Fruit fly (Drosophila melanogaster) whole organism, prepupa: ENCODE measurements around the gene Sulf1.
A peak's percentile ranks its signal among the peaks of the same experiment; 100 is the strongest.

Experiments used
- CG10631 ChIP-seq: fragments of 200-800 bp; sonication (Bioruptor generic); optimal IDR thresholded peaks from 2 replicates; lab custom pipeline; 2016; ENCODE audit warnings: missing biosample characterization, missing genetic modification characterization
- CG11762 ChIP-seq: fragments of 200-800 bp; sonication (Bioruptor generic); optimal IDR thresholded peaks from 3 replicates; lab custom pipeline; 2016; ENCODE audit warnings: missing biosample characterization, missing genetic modification characterization; ENCODE audit not compliant: insufficient read depth
- CG11902 ChIP-seq: fragments of 200-800 bp; sonication (Bioruptor generic); optimal IDR thresholded peaks from 3 replicates; lab custom pipeline; 2016; ENCODE audit warnings: missing biosample characterization, missing genetic modification characterization
- CG15336 ChIP-seq: fragments of 200-800 bp; sonication (Bioruptor generic); IDR thresholded peaks from 2 replicates; pipeline ENCODE4 v1.3.6; 2022; ENCODE audit warnings: missing biosample characterization, missing genetic modification characterization
- CG1621 ChIP-seq: fragments of 200-800 bp; sonication (Bioruptor generic); optimal IDR thresholded peaks from 3 replicates; lab custom pipeline; 2018; ENCODE audit warnings: missing biosample characterization, mild to moderate bottlenecking, missing genetic modification characterization
- CG3032 ChIP-seq: fragments of 200-800 bp; optimal IDR thresholded peaks from 2 replicates; lab custom pipeline; 2019; ENCODE audit warnings: missing biosample characterization, mild to moderate bottlenecking, missing genetic modification characterization, moderate library complexity
- CG4318 ChIP-seq: fragments of 200-800 bp; sonication (Bioruptor generic); optimal IDR thresholded peaks from 3 replicates; lab custom pipeline; 2017; ENCODE audit warnings: missing biosample characterization, mild to moderate bottlenecking, missing genetic modification characterization
- CG6792 ChIP-seq: fragments of 200-800 bp; sonication (Bioruptor generic); optimal IDR thresholded peaks from 3 replicates; lab custom pipeline; 2016; ENCODE audit warnings: missing biosample characterization, missing genetic modification characterization
- CG6808 ChIP-seq: fragments of 200-800 bp; sonication (Bioruptor generic); optimal IDR thresholded peaks from 3 replicates; lab custom pipeline; 2017; ENCODE audit warnings: missing biosample characterization, missing genetic modification characterization, mild to moderate bottlenecking, moderate library complexity, missing genetic modification reagents
- CG7368 ChIP-seq: fragments of 200-800 bp; sonication (Bioruptor generic); optimal IDR thresholded peaks from 3 replicates; lab custom pipeline; 2016; ENCODE audit warnings: missing biosample characterization, missing genetic modification characterization
- CG8319 ChIP-seq: fragments of 200-800 bp; sonication (Bioruptor generic); optimal IDR thresholded peaks from 3 replicates; lab custom pipeline; 2016; ENCODE audit warnings: missing biosample characterization, missing genetic modification characterization
- CG8632 ChIP-seq: fragments of 200-800 bp; sonication (Bioruptor generic); optimal IDR thresholded peaks from 3 replicates; lab custom pipeline; 2016; ENCODE audit warnings: missing biosample characterization, missing genetic modification characterization
- Eip75B ChIP-seq: fragments of 200-800 bp; sonication (Bioruptor generic); optimal IDR thresholded peaks from 3 replicates; lab custom pipeline; 2016; ENCODE audit warnings: missing biosample characterization, missing genetic modification characterization
- Eip78C ChIP-seq: fragments of 200-800 bp; sonication (Bioruptor generic); peaks from one replicate; lab custom pipeline; 2016; ENCODE audit warnings: missing biosample characterization, missing genetic modification characterization
- Ets21C ChIP-seq: fragments of 200-800 bp; sonication (Bioruptor generic); optimal IDR thresholded peaks from 3 replicates; lab custom pipeline; 2016; ENCODE audit warnings: missing biosample characterization, missing genetic modification characterization
- Ets96B ChIP-seq: fragments of 200-800 bp; optimal IDR thresholded peaks from 2 replicates; lab custom pipeline; 2019; ENCODE audit warnings: missing biosample characterization, mild to moderate bottlenecking, missing genetic modification characterization, moderate library complexity
- Gug ChIP-seq: fragments of 200-800 bp; sonication (Bioruptor generic); IDR thresholded peaks from 2 replicates; pipeline ENCODE4 v1.3.6; 2022; ENCODE audit warnings: missing biosample characterization, missing genetic modification characterization
- Hr38 ChIP-seq: sonication (Bioruptor generic); optimal IDR thresholded peaks from 2 replicates; lab custom pipeline; 2016; ENCODE audit warnings: missing biosample characterization, missing genetic modification characterization
- Hr39 ChIP-seq: fragments of 200-800 bp; sonication (Bioruptor generic); optimal IDR thresholded peaks from 2 replicates; lab custom pipeline; 2016; ENCODE audit warnings: missing biosample characterization, missing genetic modification characterization
- Lpt ChIP-seq: fragments of 200-800 bp; sonication (Bioruptor generic); optimal IDR thresholded peaks from 3 replicates; lab custom pipeline; 2016; ENCODE audit warnings: missing biosample characterization, missing genetic modification characterization
- Met ChIP-seq: fragments of 200-800 bp; sonication (Bioruptor generic); optimal IDR thresholded peaks from 3 replicates; lab custom pipeline; 2016; ENCODE audit warnings: missing biosample characterization, missing genetic modification characterization
- OdsH ChIP-seq: fragments of 200-800 bp; sonication (Bioruptor generic); optimal IDR thresholded peaks from 3 replicates; lab custom pipeline; 2016; ENCODE audit warnings: missing biosample characterization, missing genetic modification characterization
- Smox ChIP-seq: fragments of 200-800 bp; sonication (Bioruptor generic); optimal IDR thresholded peaks from 3 replicates; lab custom pipeline; 2016; ENCODE audit warnings: missing biosample characterization, missing genetic modification characterization
- Sox102F ChIP-seq: fragments of 200-800 bp; sonication (Bioruptor generic); optimal IDR thresholded peaks from 2 replicates; lab custom pipeline; 2016; ENCODE audit warnings: missing biosample characterization, mild to moderate bottlenecking, missing genetic modification characterization
- Sox14 ChIP-seq: fragments of 200-800 bp; sonication (Bioruptor generic); optimal IDR thresholded peaks from 3 replicates; lab custom pipeline; 2016; ENCODE audit warnings: missing biosample characterization, missing genetic modification characterization
- Sox15 ChIP-seq: fragments of 200-800 bp; sonication (Bioruptor generic); optimal IDR thresholded peaks from 3 replicates; lab custom pipeline; 2016; ENCODE audit warnings: missing biosample characterization, missing genetic modification characterization
- achi ChIP-seq: fragments of 200-800 bp; sonication (Bioruptor generic); optimal IDR thresholded peaks from 3 replicates; lab custom pipeline; 2016; ENCODE audit warnings: missing biosample characterization, missing genetic modification characterization
- eg ChIP-seq: fragments of 200-800 bp; sonication (Bioruptor generic); IDR thresholded peaks from 3 replicates; pipeline ENCODE4 v1.3.6; 2022; ENCODE audit warnings: missing biosample characterization, missing genetic modification characterization
- esn ChIP-seq: fragments of 200-800 bp; sonication (Bioruptor generic); optimal IDR thresholded peaks from 2 replicates; lab custom pipeline; 2016; ENCODE audit warnings: missing biosample characterization, mild to moderate bottlenecking, missing genetic modification characterization, moderate library complexity
- fd59A ChIP-seq: fragments of 200-800 bp; sonication (Bioruptor generic); optimal IDR thresholded peaks from 2 replicates; lab custom pipeline; 2017; ENCODE audit warnings: missing biosample characterization, mild to moderate bottlenecking, missing genetic modification characterization, missing genetic modification reagents
- fd85E ChIP-seq: fragments of 200-800 bp; sonication (Bioruptor generic); optimal IDR thresholded peaks from 3 replicates; lab custom pipeline; 2016; ENCODE audit warnings: missing biosample characterization, missing genetic modification characterization
- fkh ChIP-seq: fragments of 200-800 bp; sonication (Bioruptor generic); optimal IDR thresholded peaks from 3 replicates; lab custom pipeline; 2017; ENCODE audit warnings: missing biosample characterization, mild to moderate bottlenecking, missing genetic modification characterization, moderate library complexity
- lz ChIP-seq: fragments of 200-800 bp; sonication (Bioruptor generic); optimal IDR thresholded peaks from 3 replicates; lab custom pipeline; 2016; ENCODE audit warnings: missing biosample characterization, missing genetic modification characterization
- net ChIP-seq: fragments of 200-800 bp; sonication (Bioruptor generic); optimal IDR thresholded peaks from 3 replicates; lab custom pipeline; 2016; ENCODE audit warnings: missing biosample characterization, missing genetic modification characterization
- pdm3 ChIP-seq: fragments of 200-800 bp; sonication (Bioruptor generic); optimal IDR thresholded peaks from 3 replicates; lab custom pipeline; 2016; ENCODE audit warnings: missing biosample characterization, missing genetic modification characterization
- spab ChIP-seq: fragments of 200-800 bp; sonication (Bioruptor generic); optimal IDR thresholded peaks from 2 replicates; lab custom pipeline; 2017; ENCODE audit warnings: missing biosample characterization, mild to moderate bottlenecking, missing genetic modification characterization, missing genetic modification reagents
- ss ChIP-seq, 2 experiments: fragments of 200-800 bp; sonication (Bioruptor generic); optimal IDR thresholded peaks; 2 replicates in 1 of 2; 3 replicates in 1 of 2; lab custom pipeline; 2017 to 2018; ENCODE audit warnings: mild to moderate bottlenecking in 2 of 2, missing biosample characterization in 2 of 2, missing genetic modification characterization in 2 of 2, moderate library complexity in 1 of 2
- svp ChIP-seq: fragments of 200-800 bp; sonication (Bioruptor generic); peaks from one replicate; lab custom pipeline; 2016; ENCODE audit warnings: missing biosample characterization, missing genetic modification characterization
- topi ChIP-seq: fragments of 200-800 bp; sonication (Bioruptor generic); optimal IDR thresholded peaks from 3 replicates; lab custom pipeline; 2016; ENCODE audit warnings: missing biosample characterization, missing genetic modification characterization
- vri ChIP-seq: fragments of 200-800 bp; sonication (Bioruptor generic); optimal IDR thresholded peaks from 3 replicates; lab custom pipeline; 2016; ENCODE audit warnings: missing biosample characterization, mild to moderate bottlenecking, missing genetic modification characterization

Gene Sulf1

dm6 chr3R:16353671-16354070, 14.3 kb upstream of the Sulf1 start:
- TF ChIP-seq svp (GFP tag; lab: Kevin White, UChicago) (peak; percentile 59), Sox102F (no peak)

dm6 chr3R:16353195-16353594, 13.8 kb upstream of the Sulf1 start:
- peak; percentile 0 for TF ChIP-seq CG1621 (tag; lab: Kevin White, UChicago)
- TF ChIP-seq fd59A (GFP tag; lab: Kevin White, UChicago): no peak
- no peak for TF ChIP-seq CG6808
- no peak for TF ChIP-seq Hr39 (GFP tag; lab: Kevin White, UChicago)
- TF ChIP-seq OdsH (GFP tag; lab: Kevin White, UChicago): no peak
- TF ChIP-seq ss (GFP tag; optimal IDR thresholded peaks at IDR 0.05; lab: Kevin White, UChicago): no peak
- TF ChIP-seq CG8632 (GFP tag; lab: Kevin White, UChicago): no peak

dm6 chr3R:16352039-16352438, 12.7 kb upstream of the Sulf1 start:
- TF ChIP-seq ss (GFP tag; optimal IDR thresholded peaks at IDR 0.05; lab: Kevin White, UChicago): no peak
- TF ChIP-seq svp (GFP tag; lab: Kevin White, UChicago): peak; percentile 100

dm6 chr3R:16351044-16351443, 11.7 kb upstream of the Sulf1 start:
- TF ChIP-seq topi (GFP tag; lab: Kevin White, UChicago): no peak
- peak; percentile 24 for TF ChIP-seq Eip75B
- no peak for TF ChIP-seq CG7368
- no peak for TF ChIP-seq net
- TF ChIP-seq CG3032 (tag; lab: Kevin White, UChicago): no peak
- no peak for TF ChIP-seq CG4318
- TF ChIP-seq CG11902: no peak
- TF ChIP-seq fkh (GFP tag; lab: Kevin White, UChicago): no peak
- no peak for TF ChIP-seq fd85E (GFP tag; lab: Kevin White, UChicago)
- no peak for TF ChIP-seq CG8319 (GFP tag; lab: Kevin White, UChicago)
- TF ChIP-seq CG8632 (GFP tag; lab: Kevin White, UChicago): no peak
- peak; percentile 61 for TF ChIP-seq svp (GFP tag; lab: Kevin White, UChicago)

dm6 chr3R:16350400-16350799, 11.0 kb upstream of the Sulf1 start:
- TF ChIP-seq Hr38 (GFP tag; lab: Kevin White, UChicago) (no peak), lz (GFP tag; lab: Kevin White, UChicago) (no peak), Sox102F (no peak), Sox14 (GFP tag; lab: Kevin White, UChicago) (no peak), Hr39 (GFP tag; lab: Kevin White, UChicago) (no peak), Lpt (no peak), esn (GFP tag; lab: Kevin White, UChicago) (no peak), CG6792 (GFP tag; lab: Kevin White, UChicago) (no peak), CG7368 (no peak), Ets21C (GFP tag; lab: Kevin White, UChicago) (no peak), CG6808 (no peak), ss (GFP tag; optimal IDR thresholded peaks at IDR 0.05; lab: Kevin White, UChicago) (no peak), achi (GFP tag; lab: Kevin White, UChicago) (no peak), CG11762 (GFP tag; lab: Kevin White, UChicago) (no peak)

dm6 chr3R:16349111-16349655, 9.8 kb upstream of the Sulf1 start, which contains the start of the genes CG14879 and Manf:
TSS of gene CG14879 (minus strand) at chr3R:16349226.
TSS of gene Manf (plus strand) at chr3R:16349404.
- TF ChIP-seq CG4318: no peak
- no peak for TF ChIP-seq eg (GFP tag; lab: Robert Waterston, UW)
- TF ChIP-seq Eip78C (GFP tag; lab: Kevin White, UChicago): peak; percentile 28
- TF ChIP-seq Sox14 (GFP tag; lab: Kevin White, UChicago): no peak
- no peak for TF ChIP-seq Lpt
- TF ChIP-seq pdm3 (GFP tag; lab: Kevin White, UChicago): no peak
- no peak for TF ChIP-seq fd59A (GFP tag; lab: Kevin White, UChicago)
- no peak for TF ChIP-seq Met (GFP tag; lab: Kevin White, UChicago)
- TF ChIP-seq spab (GFP tag; lab: Kevin White, UChicago): no peak
- TF ChIP-seq Gug (GFP tag; lab: Robert Waterston, UW): no peak
- no peak for TF ChIP-seq CG15336 (GFP tag; lab: Robert Waterston, UW)
- TF ChIP-seq Ets96B (tag; lab: Kevin White, UChicago): no peak
- no peak for TF ChIP-seq CG10631
- no peak for TF ChIP-seq lz (GFP tag; lab: Kevin White, UChicago)
- TF ChIP-seq ss (GFP tag; optimal IDR thresholded peaks at IDR 0.05; lab: Kevin White, UChicago): no peak
- no peak for TF ChIP-seq Smox (GFP tag; lab: Kevin White, UChicago)
- no peak for TF ChIP-seq Eip75B
- TF ChIP-seq Sox15 (GFP tag; lab: Kevin White, UChicago): no peak
- TF ChIP-seq vri: no peak
- peak; percentile 63 for TF ChIP-seq fkh (GFP tag; lab: Kevin White, UChicago)
- no peak for TF ChIP-seq OdsH (GFP tag; lab: Kevin White, UChicago)
- TF ChIP-seq svp (GFP tag; lab: Kevin White, UChicago): no peak
- no peak for TF ChIP-seq CG6792 (GFP tag; lab: Kevin White, UChicago)
- peak; percentile 2 for TF ChIP-seq topi (GFP tag; lab: Kevin White, UChicago)
- TF ChIP-seq CG11902: no peak
